Worm (Caenorhabditis elegans): Measurements from ENCODE around the gene prdm-14.
A peak's percentile ranks its signal among the peaks of the same experiment; 100 is the strongest.

prdm-14 gene

ce11 chrX:9091380-9091779, 45.4 kb downstream of the prdm-14 start (continued):
- TF ChIP-seq eor-1 (tag; optimal IDR thresholded peaks at IDR 0.05) (peak in 1 of 2 experiments; percentile 36), lin-39 (tag; optimal IDR thresholded peaks at IDR 0.05) (peak; percentile 68), ceh-16 (tag; optimal IDR thresholded peaks at IDR 0.05) (peak; percentile 35)

DNA sequence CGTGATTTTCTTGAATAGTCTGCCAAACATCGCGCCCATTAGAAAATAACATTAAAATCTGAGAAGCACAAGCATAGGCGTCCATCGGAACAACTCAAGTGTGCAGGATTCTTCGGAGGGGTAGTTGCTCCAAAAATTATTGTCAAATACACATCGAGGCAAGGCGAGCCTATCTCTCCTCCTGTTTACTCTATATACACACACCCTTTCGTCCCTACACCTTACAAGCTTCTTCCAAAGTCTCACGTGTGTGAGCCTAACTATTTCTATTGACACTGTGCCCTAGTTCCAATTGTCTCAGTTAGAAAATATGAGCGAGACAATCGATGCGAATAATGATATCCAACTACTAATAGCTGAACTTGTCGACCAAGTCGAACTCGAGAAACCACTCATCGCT, 45.9 kb downstream of the prdm-14 start:
- TF ChIP-seq nhr-23 (tag; optimal IDR thresholded peaks at IDR 0.05), result no peak
- TF ChIP-seq pha-4 (tag; optimal IDR thresholded peaks at IDR 0.05), result peak; percentile 85

- TF ChIP-seq jun-1 (tag; optimal IDR thresholded peaks at IDR 0.05) (no peak), elt-2 (tag; optimal IDR thresholded peaks at IDR 0.05) (peak; percentile 87), aly-2 (tag; optimal IDR thresholded peaks at IDR 0.05) (no peak), pqm-1 (tag; optimal IDR thresholded peaks at IDR 0.05) (peak; percentile 78), pha-4 (tag; optimal IDR thresholded peaks at IDR 0.05) (peak; percentile 56)
Observed at ce11 chrX:9096861-9097260, 50.8 kb downstream of the prdm-14 start.

Measured in whole organism, L3 larva.